Fruit fly (Drosophila melanogaster) whole organism, prepupa: ENCODE results near the gene sno.

Source experiments
- Blimp-1 ChIP-seq: fragments of 200-800 bp; sonication (Bioruptor generic); optimal IDR thresholded peaks from 3 replicates; lab custom pipeline; 2017; ENCODE audit warnings: missing biosample characterization, missing genetic modification characterization, mild to moderate bottlenecking, moderate library complexity, missing genetic modification reagents
- CG11902 ChIP-seq: fragments of 200-800 bp; sonication (Bioruptor generic); optimal IDR thresholded peaks from 3 replicates; lab custom pipeline; 2016; ENCODE audit warnings: missing biosample characterization, missing genetic modification characterization
- CG15336 ChIP-seq: fragments of 200-800 bp; sonication (Bioruptor generic); IDR thresholded peaks from 2 replicates; pipeline ENCODE4 v1.3.6; 2022; ENCODE audit warnings: missing biosample characterization, missing genetic modification characterization
- CG1621 ChIP-seq: fragments of 200-800 bp; sonication (Bioruptor generic); optimal IDR thresholded peaks from 3 replicates; lab custom pipeline; 2018; ENCODE audit warnings: missing biosample characterization, mild to moderate bottlenecking, missing genetic modification characterization
- CG16779 ChIP-seq: fragments of 200-800 bp; sonication (Bioruptor generic); optimal IDR thresholded peaks from 3 replicates; lab custom pipeline; 2017; ENCODE audit warnings: missing biosample characterization, mild to moderate bottlenecking, missing genetic modification characterization
- CG3032 ChIP-seq: fragments of 200-800 bp; optimal IDR thresholded peaks from 2 replicates; lab custom pipeline; 2019; ENCODE audit warnings: missing biosample characterization, mild to moderate bottlenecking, missing genetic modification characterization, moderate library complexity
- CG32006 ChIP-seq: fragments of 200-800 bp; sonication (Bioruptor generic); optimal IDR thresholded peaks from 3 replicates; lab custom pipeline; 2017; ENCODE audit warnings: missing biosample characterization, mild to moderate bottlenecking, missing genetic modification characterization
- CG34406 ChIP-seq: fragments of 200-800 bp; sonication (Bioruptor generic); optimal IDR thresholded peaks from 3 replicates; lab custom pipeline; 2016; ENCODE audit warnings: missing biosample characterization, missing genetic modification characterization
- CG4318 ChIP-seq: fragments of 200-800 bp; sonication (Bioruptor generic); optimal IDR thresholded peaks from 3 replicates; lab custom pipeline; 2017; ENCODE audit warnings: missing biosample characterization, mild to moderate bottlenecking, missing genetic modification characterization
- CG6854 ChIP-seq: fragments of 200-800 bp; sonication (Bioruptor generic); optimal IDR thresholded peaks from 2 replicates; lab custom pipeline; 2017; ENCODE audit warnings: missing biosample characterization, mild to moderate bottlenecking, missing genetic modification characterization
- CG7368 ChIP-seq: fragments of 200-800 bp; sonication (Bioruptor generic); optimal IDR thresholded peaks from 3 replicates; lab custom pipeline; 2016; ENCODE audit warnings: missing biosample characterization, missing genetic modification characterization
- CG8119 ChIP-seq: fragments of 200-800 bp; sonication (Bioruptor generic); IDR thresholded peaks from 3 replicates; pipeline ENCODE4 v1.3.6; 2022; ENCODE audit warnings: missing biosample characterization, missing genetic modification characterization
- CG8319 ChIP-seq: fragments of 200-800 bp; sonication (Bioruptor generic); optimal IDR thresholded peaks from 3 replicates; lab custom pipeline; 2016; ENCODE audit warnings: missing biosample characterization, missing genetic modification characterization
- CG8632 ChIP-seq: fragments of 200-800 bp; sonication (Bioruptor generic); optimal IDR thresholded peaks from 3 replicates; lab custom pipeline; 2016; ENCODE audit warnings: missing biosample characterization, missing genetic modification characterization
- CG9139 ChIP-seq: fragments of 200-800 bp; sonication (Bioruptor generic); optimal IDR thresholded peaks from 3 replicates; lab custom pipeline; 2017; ENCODE audit warnings: missing biosample characterization, mild to moderate bottlenecking, missing genetic modification characterization
- Eip78C ChIP-seq: fragments of 200-800 bp; sonication (Bioruptor generic); peaks from one replicate; lab custom pipeline; 2016; ENCODE audit warnings: missing biosample characterization, missing genetic modification characterization
- Ets21C ChIP-seq: fragments of 200-800 bp; sonication (Bioruptor generic); optimal IDR thresholded peaks from 3 replicates; lab custom pipeline; 2016; ENCODE audit warnings: missing biosample characterization, missing genetic modification characterization
- Ets96B ChIP-seq: fragments of 200-800 bp; optimal IDR thresholded peaks from 2 replicates; lab custom pipeline; 2019; ENCODE audit warnings: missing biosample characterization, mild to moderate bottlenecking, missing genetic modification characterization, moderate library complexity
- Lpt ChIP-seq: fragments of 200-800 bp; sonication (Bioruptor generic); optimal IDR thresholded peaks from 3 replicates; lab custom pipeline; 2016; ENCODE audit warnings: missing biosample characterization, missing genetic modification characterization
- Met ChIP-seq: fragments of 200-800 bp; sonication (Bioruptor generic); optimal IDR thresholded peaks from 3 replicates; lab custom pipeline; 2016; ENCODE audit warnings: missing biosample characterization, missing genetic modification characterization
- OdsH ChIP-seq: fragments of 200-800 bp; sonication (Bioruptor generic); optimal IDR thresholded peaks from 3 replicates; lab custom pipeline; 2016; ENCODE audit warnings: missing biosample characterization, missing genetic modification characterization
- Smox ChIP-seq: fragments of 200-800 bp; sonication (Bioruptor generic); optimal IDR thresholded peaks from 3 replicates; lab custom pipeline; 2016; ENCODE audit warnings: missing biosample characterization, missing genetic modification characterization
- Sox15 ChIP-seq: fragments of 200-800 bp; sonication (Bioruptor generic); optimal IDR thresholded peaks from 3 replicates; lab custom pipeline; 2016; ENCODE audit warnings: missing biosample characterization, missing genetic modification characterization
- dac ChIP-seq: fragments of 200-800 bp; sonication (Bioruptor generic); optimal IDR thresholded peaks from 2 replicates; lab custom pipeline; 2017; ENCODE audit warnings: missing biosample characterization, mild to moderate bottlenecking, missing genetic modification characterization
- dsx ChIP-seq: fragments of 200-800 bp; optimal IDR thresholded peaks from 3 replicates; lab custom pipeline; 2019; ENCODE audit warnings: missing biosample characterization, mild to moderate bottlenecking, missing genetic modification characterization, moderate library complexity; ENCODE audit not compliant: poor library complexity, severe bottlenecking
- eg ChIP-seq: fragments of 200-800 bp; sonication (Bioruptor generic); IDR thresholded peaks from 3 replicates; pipeline ENCODE4 v1.3.6; 2022; ENCODE audit warnings: missing biosample characterization, missing genetic modification characterization
- esn ChIP-seq: fragments of 200-800 bp; sonication (Bioruptor generic); optimal IDR thresholded peaks from 2 replicates; lab custom pipeline; 2016; ENCODE audit warnings: missing biosample characterization, mild to moderate bottlenecking, missing genetic modification characterization, moderate library complexity
- fd59A ChIP-seq: fragments of 200-800 bp; sonication (Bioruptor generic); optimal IDR thresholded peaks from 2 replicates; lab custom pipeline; 2017; ENCODE audit warnings: missing biosample characterization, mild to moderate bottlenecking, missing genetic modification characterization, missing genetic modification reagents
- fd85E ChIP-seq: fragments of 200-800 bp; sonication (Bioruptor generic); optimal IDR thresholded peaks from 3 replicates; lab custom pipeline; 2016; ENCODE audit warnings: missing biosample characterization, missing genetic modification characterization
- fkh ChIP-seq: fragments of 200-800 bp; sonication (Bioruptor generic); optimal IDR thresholded peaks from 3 replicates; lab custom pipeline; 2017; ENCODE audit warnings: missing biosample characterization, mild to moderate bottlenecking, missing genetic modification characterization, moderate library complexity
- lz ChIP-seq: fragments of 200-800 bp; sonication (Bioruptor generic); optimal IDR thresholded peaks from 3 replicates; lab custom pipeline; 2016; ENCODE audit warnings: missing biosample characterization, missing genetic modification characterization
- net ChIP-seq: fragments of 200-800 bp; sonication (Bioruptor generic); optimal IDR thresholded peaks from 3 replicates; lab custom pipeline; 2016; ENCODE audit warnings: missing biosample characterization, missing genetic modification characterization
- spab ChIP-seq: fragments of 200-800 bp; sonication (Bioruptor generic); optimal IDR thresholded peaks from 2 replicates; lab custom pipeline; 2017; ENCODE audit warnings: missing biosample characterization, mild to moderate bottlenecking, missing genetic modification characterization, missing genetic modification reagents
- ss ChIP-seq, 2 experiments: fragments of 200-800 bp; sonication (Bioruptor generic); optimal IDR thresholded peaks; 2 replicates in 1 of 2; 3 replicates in 1 of 2; lab custom pipeline; 2017 to 2018; ENCODE audit warnings: mild to moderate bottlenecking in 2 of 2, missing biosample characterization in 2 of 2, missing genetic modification characterization in 2 of 2, moderate library complexity in 1 of 2
- svp ChIP-seq: fragments of 200-800 bp; sonication (Bioruptor generic); peaks from one replicate; lab custom pipeline; 2016; ENCODE audit warnings: missing biosample characterization, missing genetic modification characterization
- vri ChIP-seq: fragments of 200-800 bp; sonication (Bioruptor generic); optimal IDR thresholded peaks from 3 replicates; lab custom pipeline; 2016; ENCODE audit warnings: missing biosample characterization, mild to moderate bottlenecking, missing genetic modification characterization

Gene sno

DNA sequence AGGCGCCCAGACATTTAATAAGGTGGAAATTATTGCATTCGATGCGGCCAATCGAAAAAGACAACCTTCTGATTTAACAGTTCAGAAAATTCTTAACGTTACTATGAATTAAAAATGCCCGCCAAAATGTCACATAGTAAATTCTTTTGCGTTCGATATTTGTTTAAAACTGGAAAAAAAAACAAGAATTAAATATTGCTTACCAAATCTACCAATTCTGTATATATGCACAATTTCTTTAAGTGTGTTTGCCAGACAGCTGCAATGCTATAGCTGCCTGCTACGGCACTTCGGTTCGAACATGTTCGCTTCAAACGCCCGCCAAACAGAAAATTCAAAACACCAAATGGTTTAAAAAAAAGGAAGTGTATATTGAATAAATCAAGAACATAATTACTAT lies 2.6 kb upstream of the sno start (continued):
- TF ChIP-seq CG16779 (tag; lab: Kevin White, UChicago): no peak
- no peak for TF ChIP-seq fd59A (GFP tag; lab: Kevin White, UChicago)
- peak; percentile 31 for TF ChIP-seq Ets21C (GFP tag; lab: Kevin White, UChicago)
- TF ChIP-seq Eip78C (GFP tag; lab: Kevin White, UChicago): peak; percentile 92
- TF ChIP-seq esn (GFP tag; lab: Kevin White, UChicago): peak; percentile 74
- TF ChIP-seq svp (GFP tag; lab: Kevin White, UChicago): peak; percentile 78
- TF ChIP-seq CG8319 (GFP tag; lab: Kevin White, UChicago): peak; percentile 43
- peak; percentile 46 for TF ChIP-seq CG34406 (GFP tag; lab: Kevin White, UChicago)

- TF ChIP-seq Eip78C (GFP tag; lab: Kevin White, UChicago) (peak; percentile 28), CG15336 (no peak)
Observed at dm6 chrX:13212138-13212481, 636 bp upstream of the sno start, which contains the start of gene REG. Gene REG, plus strand, starts transcription at chrX:13212325.

dm6 chrX:13210429-13210828 lies 1.0 kb downstream of the sno start:
- TF ChIP-seq eg (GFP tag; lab: Robert Waterston, UW) (no peak), lz (no peak), spab (no peak), CG32006 (no peak), Ets96B (tag; lab: Kevin White, UChicago) (no peak), svp (GFP tag; lab: Kevin White, UChicago) (no peak), fd85E (GFP tag; lab: Kevin White, UChicago) (no peak), Blimp-1 (GFP tag; lab: Kevin White, UChicago) (no peak), Eip78C (GFP tag; lab: Kevin White, UChicago) (no peak), CG7368 (GFP tag; lab: Kevin White, UChicago) (no peak), fkh (GFP tag; lab: Kevin White, UChicago) (no peak), Met (GFP tag; lab: Kevin White, UChicago) (no peak), CG16779 (tag; lab: Kevin White, UChicago) (no peak), OdsH (GFP tag; lab: Kevin White, UChicago) (no peak), CG8632 (no peak), CG8119 (GFP tag; lab: Robert Waterston, UW) (no peak)

DNA sequence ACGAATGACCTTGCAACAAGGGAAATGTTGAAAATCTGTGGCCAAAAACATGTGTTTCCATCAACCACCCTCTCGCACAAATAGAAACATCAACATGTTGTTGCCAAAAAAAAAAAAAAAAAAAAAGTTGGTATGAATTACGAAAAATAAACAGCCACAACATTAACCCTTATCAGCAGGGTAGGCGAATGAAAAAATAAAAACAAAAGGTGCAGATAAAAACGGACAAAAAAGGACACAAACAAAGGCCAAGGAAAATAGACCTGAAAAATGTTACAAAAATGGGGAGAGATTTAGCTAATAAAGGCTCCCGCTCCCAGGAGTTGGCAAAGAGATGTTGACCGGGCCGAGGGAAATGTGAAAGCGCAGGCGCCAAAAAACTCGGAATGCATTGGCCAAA lies 2.1 kb downstream of the sno start:
- TF ChIP-seq ss (GFP tag; optimal IDR thresholded peaks at IDR 0.05; lab: Kevin White, UChicago) (peak; percentile 45 to 49), esn (GFP tag; lab: Kevin White, UChicago) (no peak), Eip78C (GFP tag; lab: Kevin White, UChicago) (peak; percentile 15), Blimp-1 (GFP tag; lab: Kevin White, UChicago) (no peak), CG3032 (tag; lab: Kevin White, UChicago) (peak; percentile 14), CG11902 (GFP tag; lab: Kevin White, UChicago) (no peak), CG8119 (GFP tag; lab: Robert Waterston, UW) (no peak), CG1621 (tag; lab: Kevin White, UChicago) (no peak), Sox15 (GFP tag; lab: Kevin White, UChicago) (no peak), dsx (GFP tag; lab: Kevin White, UChicago) (peak; percentile 19), CG34406 (GFP tag; lab: Kevin White, UChicago) (no peak), CG9139 (GFP tag; lab: Kevin White, UChicago) (peak; percentile 52)
- TF ChIP-seq, all 60 proteins: peak for 5

dm6 chrX:13208554-13208953 lies 2.9 kb downstream of the sno start:
- TF ChIP-seq lz: no peak
- TF ChIP-seq Smox (GFP tag; lab: Kevin White, UChicago): no peak
- TF ChIP-seq fd59A (GFP tag; lab: Kevin White, UChicago): no peak
- TF ChIP-seq Eip78C (GFP tag; lab: Kevin White, UChicago): no peak
- no peak for TF ChIP-seq Ets96B (tag; lab: Kevin White, UChicago)
- no peak for TF ChIP-seq CG3032 (tag; lab: Kevin White, UChicago)
- TF ChIP-seq CG4318: no peak
- no peak for TF ChIP-seq net (GFP tag; lab: Kevin White, UChicago)
- no peak for TF ChIP-seq Lpt (GFP tag; lab: Kevin White, UChicago)
- TF ChIP-seq dac (GFP tag; lab: Kevin White, UChicago): no peak
- no peak for TF ChIP-seq vri (GFP tag; lab: Kevin White, UChicago)
- no peak for TF ChIP-seq CG6854
